Worm (Caenorhabditis elegans): ENCODE results near the gene atgl-1.

atgl-1 gene

ce11 chrIII:6439854-6440253 is 20.6 kb upstream of the atgl-1 start (continued):
- 0 out of 2 replicates have a peak, but pooled peaks have one; percentile 25 for TF ChIP-seq Y79H2A.3 (GFP tag; conservative IDR thresholded peaks at IDR 0.05)
- TF ChIP-seq hsf-1 (GFP tag; IDR thresholded peaks at IDR 0.05) = 0 out of 2 replicates have a peak, but pooled peaks have one; percentile 52
- peak; percentile 40 for TF ChIP-seq hrde-1 (tag; optimal IDR thresholded peaks at IDR 0.05; ENCODE audit: borderline replicate concordance)
- peak; percentile 19 for TF ChIP-seq lin-54 (GFP tag; optimal IDR thresholded peaks at IDR 0.05)
- TF ChIP-seq ztf-26 (tag; optimal IDR thresholded peaks at IDR 0.05) = no peak
- peak; percentile 43; the same call in 1 of the 2 replicates for TF ChIP-seq D2030.7 (GFP tag; IDR thresholded peaks at IDR 0.05)
- TF ChIP-seq B0261.1 (tag; optimal IDR thresholded peaks at IDR 0.05) = no peak
- TF ChIP-seq F33H1.4 (GFP tag; IDR thresholded peaks at IDR 0.05) = no peak
- 0 out of 2 replicates have a peak, but pooled peaks have one; percentile 46 for TF ChIP-seq C17E4.6 (GFP tag; IDR thresholded peaks at IDR 0.05)
- TF ChIP-seq lsl-1 (GFP tag; optimal IDR thresholded peaks at IDR 0.05) = peak; percentile 32
- TF ChIP-seq dox-1 (GFP tag; IDR thresholded peaks at IDR 0.05) = no peak
- TF ChIP-seq ekl-4 (GFP tag; IDR thresholded peaks at IDR 0.05) = no peak

- TF ChIP-seq ets-4 (GFP tag; optimal IDR thresholded peaks at IDR 0.05) = no peak
Observed at ce11 chrIII:6436308-6436707, 17.0 kb upstream of the atgl-1 start, which contains the start of gene C05D11.1. Gene C05D11.1 (plus strand): TSS chrIII:6436608.

ce11 chrIII:6432939-6433338 is 13.7 kb upstream of the atgl-1 start, which contains the start of gene vps-16:
Gene vps-16 (plus strand): TSS chrIII:6433239.
- TF ChIP-seq cebp-1 (GFP tag; IDR thresholded peaks at IDR 0.05) = no peak
- TF ChIP-seq cebp-1 (tag; optimal IDR thresholded peaks at IDR 0.05) = peak; percentile 15
- 0 out of 2 replicates have a peak, but pooled peaks have one; percentile 41 for TF ChIP-seq ekl-4 (GFP tag; IDR thresholded peaks at IDR 0.05)
- TF ChIP-seq pbrm-1 (GFP tag; IDR thresholded peaks at IDR 0.05) = no peak

DNA sequence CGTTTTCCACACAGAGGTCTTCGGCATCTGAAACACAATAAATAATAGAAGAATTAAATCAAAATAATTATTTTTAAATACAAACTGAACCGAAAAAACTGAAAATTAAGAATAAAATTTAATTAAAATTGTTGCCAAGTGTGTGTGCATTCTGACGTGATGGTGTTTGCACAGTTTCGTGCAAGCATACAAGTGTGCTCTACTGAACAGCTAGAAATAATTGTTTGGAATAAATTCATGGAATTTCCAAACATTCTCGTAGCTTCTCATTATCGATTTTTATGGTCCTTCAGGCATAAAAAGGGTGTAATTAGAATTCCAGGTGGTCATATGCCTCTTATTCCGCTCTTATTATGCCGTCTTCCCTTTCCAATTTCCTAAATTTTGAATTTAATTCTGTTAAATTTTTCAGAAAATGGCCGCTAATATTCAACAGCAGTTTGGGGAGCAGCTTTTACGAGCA is 12.5 kb upstream of the atgl-1 start, which contains the start of the genes mrps-17 and txdc-9:
mrps-17 (minus strand) TSS at position 33 of the 463 bp plus-strand sequence.
txdc-9 (plus strand) TSS at position 413 of the 463 bp plus-strand sequence.
- TF ChIP-seq snpc-3.4 (tag; optimal IDR thresholded peaks at IDR 0.05) (peak; percentile 20), attf-5 (GFP tag; optimal IDR thresholded peaks at IDR 0.05) (peak; percentile 71), ceh-27 (GFP tag; optimal IDR thresholded peaks at IDR 0.05) (peak; percentile 55), dox-1 (GFP tag; IDR thresholded peaks at IDR 0.05) (peak; percentile 40; the same call in 1 of the 2 replicates), mcd-1 (GFP tag; IDR thresholded peaks at IDR 0.05) (peak; percentile 82), madf-10 (tag; optimal IDR thresholded peaks at IDR 0.05) (no peak), lin-40 (tag; optimal IDR thresholded peaks at IDR 0.05) (peak; percentile 33), snpc-1.1 (tag; optimal IDR thresholded peaks at IDR 0.05; ENCODE audit: insufficient read depth) (peak; percentile 27), F23B12.7 (tag; optimal IDR thresholded peaks at IDR 0.05; ENCODE audit: insufficient read depth) (peak; percentile 85), D2030.7 (GFP tag; IDR thresholded peaks at IDR 0.05) (0 out of 2 replicates have a peak, but pooled peaks have one; percentile 19), B0019.2 (GFP tag; conservative IDR thresholded peaks at IDR 0.05) (0 out of 2 replicates have a peak, but pooled peaks have one; percentile 39), cebp-1 (GFP tag; IDR thresholded peaks at IDR 0.05) (no peak), cebp-1 (tag; optimal IDR thresholded peaks at IDR 0.05) (peak; percentile 48), snpc-1.3 (tag; optimal IDR thresholded peaks at IDR 0.05; ENCODE audit: insufficient read depth) (peak; percentile 70), ZK185.1 (tag; optimal IDR thresholded peaks at IDR 0.05; ENCODE audit: poor library complexity, severe bottlenecking) (peak; percentile 5), dpl-1 (GFP tag; optimal IDR thresholded peaks at IDR 0.05) (peak; percentile 36), F33H1.4 (GFP tag; IDR thresholded peaks at IDR 0.05) (peak; percentile 41; the same call in 1 of the 2 replicates), efl-1 (GFP tag; optimal IDR thresholded peaks at IDR 0.05) (peak; percentile 47), madf-6 (GFP tag; IDR thresholded peaks at IDR 0.05) (peak; percentile 16; the same call in 1 of the 2 replicates), snpc-4 (GFP tag; optimal IDR thresholded peaks at IDR 0.05) (no peak), snpc-4 (tag; optimal IDR thresholded peaks at IDR 0.05) (peak in 1 of 4 experiments; percentile 35), ztf-18 (tag; optimal IDR thresholded peaks at IDR 0.05) (peak; percentile 55), ama-1 (optimal IDR thresholded peaks at IDR 0.05) (no peak), ama-1 (GFP tag; optimal IDR thresholded peaks at IDR 0.05) (peak in 1 of 2 experiments; percentile 13), B0261.1 (tag; optimal IDR thresholded peaks at IDR 0.05) (no peak), let-607 (tag; optimal IDR thresholded peaks at IDR 0.05) (peak in 1 of 2 experiments; percentile 35), lsl-1 (GFP tag; optimal IDR thresholded peaks at IDR 0.05) (peak; percentile 48), lin-54 (GFP tag; optimal IDR thresholded peaks at IDR 0.05) (peak; percentile 42), hmg-1.2 (GFP tag; IDR thresholded peaks at IDR 0.05) (peak; percentile 47; the same call in 1 of the 2 replicates), ccch-3 (GFP tag; optimal IDR thresholded peaks at IDR 0.05) (no peak), attf-3 (GFP tag; conservative IDR thresholded peaks at IDR 0.05) (no peak), ekl-4 (GFP tag; IDR thresholded peaks at IDR 0.05) (no peak), hsf-1 (GFP tag; IDR thresholded peaks at IDR 0.05) (0 out of 2 replicates have a peak, but pooled peaks have one; percentile 27)
